Fruit fly (Drosophila melanogaster): ENCODE results near the gene CG5916.
"Not testable (repeated sequence)": the region's sequence is repeated elsewhere in the genome, so short reads cannot be mapped to it uniquely, and the experiment has no call there.

The CG5916 gene

DNA sequence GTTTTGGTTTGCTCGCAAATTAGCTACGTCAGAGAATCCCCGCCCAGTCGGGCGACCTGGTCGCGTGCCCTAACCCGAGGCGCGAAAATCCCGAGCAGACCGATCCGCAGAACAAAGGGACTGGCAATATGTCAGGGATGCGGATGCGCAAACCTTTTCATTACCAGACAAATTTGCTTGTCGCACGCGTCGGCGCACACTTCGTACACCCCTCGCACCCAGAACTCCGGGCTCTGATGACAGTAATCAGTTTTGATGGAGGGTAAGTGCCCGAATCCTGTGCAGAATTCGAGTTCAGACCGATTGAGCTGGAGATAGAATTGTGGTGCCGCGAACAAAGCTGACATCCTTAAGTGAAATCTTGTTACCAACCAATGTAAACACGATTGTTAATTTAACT lies 5.5 kb downstream of the CG5916 start:
- no peak for TF ChIP-seq CG17801 (GFP tag; optimal IDR thresholded peaks at IDR 0.05; ENCODE audit: partially characterized antibody)

- no peak for TF ChIP-seq CG17801 (GFP tag; optimal IDR thresholded peaks at IDR 0.05; ENCODE audit: partially characterized antibody)
These were observed 6.6 kb downstream of the CG5916 start for dm6 chr3R:16153356-16153905.

- TF ChIP-seq CG17801 (GFP tag; optimal IDR thresholded peaks at IDR 0.05; ENCODE audit: partially characterized antibody), result peak; percentile 94
These were observed 7.4 kb downstream of the CG5916 start for dm6 chr3R:16154263-16154662.

dm6 chr3R:16154682-16155081 lies 7.9 kb downstream of the CG5916 start, which contains the start of gene CG6006:
TSS of gene CG6006 (plus strand) at chr3R:16154982.
- TF ChIP-seq CG17801 (GFP tag; optimal IDR thresholded peaks at IDR 0.05; ENCODE audit: partially characterized antibody), result no peak

dm6 chr3R:16156032-16156431 lies 9.2 kb downstream of the CG5916 start:
- TF ChIP-seq CG17801 (GFP tag; optimal IDR thresholded peaks at IDR 0.05; ENCODE audit: partially characterized antibody), result no peak

dm6 chr3R:16157564-16158242 lies 10.9 kb downstream of the CG5916 start:
- TF ChIP-seq CG17801 (GFP tag; optimal IDR thresholded peaks at IDR 0.05; ENCODE audit: partially characterized antibody), result no peak

dm6 chr3R:16168088-16168487 lies 21.3 kb downstream of the CG5916 start:
- TF ChIP-seq CG17801 (GFP tag; optimal IDR thresholded peaks at IDR 0.05; ENCODE audit: partially characterized antibody), result no peak

DNA sequence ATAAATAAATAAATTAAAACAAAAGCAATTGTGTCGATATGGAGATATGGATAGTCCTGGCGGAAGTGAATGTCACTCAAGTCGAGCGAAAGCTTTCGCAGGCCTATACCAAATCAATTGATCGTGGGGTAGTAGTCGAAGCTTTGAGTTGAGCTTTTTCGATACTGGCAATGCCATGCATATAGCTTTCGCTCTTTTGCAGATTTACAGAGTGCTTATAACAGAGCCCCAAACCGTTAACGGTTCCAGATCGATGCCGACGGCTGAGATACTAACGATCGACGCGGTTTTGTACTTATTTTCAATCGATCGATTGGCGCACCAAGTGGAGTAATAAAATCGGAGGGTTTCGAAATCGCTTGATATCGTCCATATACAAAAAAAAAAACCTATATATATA lies 24.9 kb downstream of the CG5916 start, which contains the start of gene CG8925:
Gene CG8925 (plus strand): TSS at position 245 of the 400 bp plus-strand sequence.
- no peak for TF ChIP-seq CG17801 (GFP tag; optimal IDR thresholded peaks at IDR 0.05; ENCODE audit: partially characterized antibody)

dm6 chr3R:16173500-16173899 lies 26.7 kb downstream of the CG5916 start:
- no peak for TF ChIP-seq CG17801 (GFP tag; optimal IDR thresholded peaks at IDR 0.05; ENCODE audit: partially characterized antibody)

- TF ChIP-seq CG17801 (GFP tag; optimal IDR thresholded peaks at IDR 0.05; ENCODE audit: partially characterized antibody), result no peak
These were observed 29.7 kb downstream of the CG5916 start for dm6 chr3R:16176526-16176925.

dm6 chr3R:16180476-16181070 lies 33.7 kb downstream of the CG5916 start, which contains the start of gene CG8927:
TSS of gene CG8927 (plus strand) at chr3R:16181020.
- TF ChIP-seq CG17801 (GFP tag; optimal IDR thresholded peaks at IDR 0.05; ENCODE audit: partially characterized antibody), result no peak

DNA sequence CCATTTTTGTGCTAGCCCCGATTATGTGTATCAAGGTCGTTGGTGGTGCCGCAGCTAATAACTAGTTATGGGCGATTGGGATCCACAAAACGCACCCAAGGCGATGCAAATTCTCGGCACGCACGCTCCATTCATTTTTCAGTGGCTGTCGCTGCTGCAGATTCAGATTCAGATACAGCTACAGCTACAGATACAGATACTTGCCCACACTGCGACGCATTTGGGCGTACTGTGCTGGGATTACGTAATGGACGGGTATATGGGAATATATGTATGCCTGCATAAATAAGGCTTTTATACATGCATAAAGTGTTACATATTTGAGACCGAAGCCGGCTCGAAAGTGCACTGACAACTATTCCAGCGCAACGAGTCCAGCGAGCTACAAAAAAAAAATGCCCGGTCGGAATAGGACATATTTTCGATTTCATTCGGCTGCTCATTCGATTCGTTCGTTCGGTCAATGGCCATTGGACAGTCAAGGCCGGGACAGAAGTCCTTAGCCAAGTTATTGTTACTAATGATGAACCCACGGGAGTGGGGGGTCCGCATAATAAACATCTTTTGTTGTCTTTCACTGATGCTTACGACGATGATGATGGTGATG lies 35.5 kb downstream of the CG5916 start:
- no peak for TF ChIP-seq CG17801 (GFP tag; optimal IDR thresholded peaks at IDR 0.05; ENCODE audit: partially characterized antibody)

- TF ChIP-seq CG17801 (GFP tag; optimal IDR thresholded peaks at IDR 0.05; ENCODE audit: partially characterized antibody), result peak; percentile 65
These were observed 40.2 kb downstream of the CG5916 start, which contains the start of gene sra for dm6 chr3R:16186791-16187681. TSS of gene sra (plus strand) at chr3R:16186999.

DNA sequence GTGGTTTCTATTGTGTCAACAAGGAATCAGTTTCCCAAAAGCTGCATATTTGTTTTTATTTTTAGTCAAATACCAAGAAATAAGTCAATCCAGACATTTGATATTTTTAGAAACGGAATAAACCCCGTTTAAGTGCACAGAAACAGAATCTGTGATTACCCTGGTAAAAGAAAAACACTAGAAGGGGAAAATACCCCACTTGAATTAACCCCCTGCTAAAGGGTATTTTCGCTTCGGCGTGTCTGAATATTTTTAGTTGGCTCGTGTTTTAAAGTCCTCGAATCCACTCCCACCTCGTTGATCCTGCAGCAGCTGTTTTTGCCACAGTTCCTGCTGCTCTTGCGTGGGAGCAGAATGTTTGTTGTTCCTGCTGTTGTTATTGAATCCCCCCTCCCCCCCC lies 40.9 kb downstream of the CG5916 start:
- no peak for TF ChIP-seq CG17801 (GFP tag; optimal IDR thresholded peaks at IDR 0.05; ENCODE audit: partially characterized antibody)

dm6 chr3R:16189464-16189863 lies 42.6 kb downstream of the CG5916 start, which contains the start of gene Bin1:
TSS of gene Bin1 (minus strand) at chr3R:16189564.
- TF ChIP-seq CG17801 (GFP tag; optimal IDR thresholded peaks at IDR 0.05; ENCODE audit: partially characterized antibody), result not testable (repeated sequence)
